Fruit fly (Drosophila melanogaster): Measurements from ENCODE around the gene CG15005.
A peak's percentile ranks its signal among the peaks of the same experiment; 100 is the strongest.

Gene CG15005

DNA sequence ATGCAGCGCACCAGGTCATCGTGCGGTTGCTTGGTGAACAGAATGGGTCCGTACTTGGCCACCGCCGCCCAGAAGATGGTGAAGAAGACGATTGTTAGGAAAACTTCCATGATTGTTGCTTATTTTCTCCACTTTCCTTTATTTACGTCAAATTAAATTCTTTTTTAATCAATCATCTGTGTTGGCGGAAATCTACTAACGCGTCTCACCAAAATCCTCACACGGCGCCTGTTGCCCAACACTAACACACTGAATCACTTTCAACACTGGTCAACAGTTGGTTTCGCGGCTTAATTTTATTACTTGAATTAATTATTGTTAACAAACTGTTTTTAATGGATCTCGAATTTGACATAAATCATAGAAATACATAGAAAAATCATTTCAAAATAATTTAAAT lies 17.5 kb downstream of the CG15005 start, which contains the start of gene VhaM9.7-c (continued):
- TF ChIP-seq Xbp1 (GFP tag; optimal IDR thresholded peaks at IDR 0.05) (peak; percentile 53), esg (GFP tag; conservative IDR thresholded peaks at IDR 0.05) (no peak), CG9609 (GFP tag; optimal IDR thresholded peaks at IDR 0.05) (peak; percentile 53), sob (GFP tag; IDR thresholded peaks at IDR 0.05) (peak; percentile 68), shn (GFP tag; optimal IDR thresholded peaks at IDR 0.05) (peak; percentile 40), Camta (GFP tag; optimal IDR thresholded peaks at IDR 0.05) (peak; percentile 2), CG34422 (GFP tag; IDR thresholded peaks at IDR 0.05) (peak; percentile 53; the same call in 1 of the 3 replicates), Dip3 (GFP tag; optimal IDR thresholded peaks at IDR 0.05) (peak; percentile 8), CG4617 (GFP tag; optimal IDR thresholded peaks at IDR 0.05; ENCODE audit: borderline replicate concordance) (peak; percentile 81), Bteb2 (GFP tag; optimal IDR thresholded peaks at IDR 0.05) (peak; percentile 38), Sry-δ (GFP tag; optimal IDR thresholded peaks at IDR 0.05) (peak; percentile 17), vfl (GFP tag; optimal IDR thresholded peaks at IDR 0.05) (peak; percentile 44), CG33557 (GFP tag; optimal IDR thresholded peaks at IDR 0.05) (no peak), Hr3 (GFP tag; optimal IDR thresholded peaks at IDR 0.05) (peak; percentile 17), Hmr (GFP tag; optimal IDR thresholded peaks at IDR 0.05) (peak; percentile 23), phol (tag; optimal IDR thresholded peaks at IDR 0.05) (peak; percentile 39), sens (GFP tag) (peak; percentile 78), CG15601 (tag; optimal IDR thresholded peaks at IDR 0.05) (peak; percentile 9), CG30403 (GFP tag; optimal IDR thresholded peaks at IDR 0.05) (peak; percentile 47), CG9797 (GFP tag; optimal IDR thresholded peaks at IDR 0.05) (peak; percentile 52), HLH54F (GFP tag; optimal IDR thresholded peaks at IDR 0.05) (peak; percentile 52), Fer1 (GFP tag; optimal IDR thresholded peaks at IDR 0.05) (peak; percentile 11), YL-1 (GFP tag; optimal IDR thresholded peaks at IDR 0.05) (peak; percentile 53), scrt (GFP tag; optimal IDR thresholded peaks at IDR 0.05) (peak; percentile 54), prd (optimal IDR thresholded peaks at IDR 0.05) (no peak), prd (GFP tag; IDR thresholded peaks at IDR 0.05) (0 out of 3 replicates have a peak, but pooled peaks have one; percentile 29), dpn (GFP tag; optimal IDR thresholded peaks at IDR 0.05) (peak; percentile 48 to 50), bcd (GFP tag; optimal IDR thresholded peaks at IDR 0.05) (peak; percentile 17), MBD-R2 (GFP tag; IDR thresholded peaks at IDR 0.05) (peak; percentile 91), CG18476 (GFP tag; optimal IDR thresholded peaks at IDR 0.05) (no peak), CG13624 (GFP tag; optimal IDR thresholded peaks at IDR 0.05) (peak; percentile 47), trem (tag; optimal IDR thresholded peaks at IDR 0.05) (peak; percentile 65), Dad (GFP tag; optimal IDR thresholded peaks at IDR 0.05) (peak; percentile 32), lab (GFP tag; optimal IDR thresholded peaks at IDR 0.05) (peak; percentile 63), gfzf (GFP tag; optimal IDR thresholded peaks at IDR 0.05) (peak; percentile 81), CG13296 (GFP tag; optimal IDR thresholded peaks at IDR 0.05) (peak; percentile 2), Myb (GFP tag; optimal IDR thresholded peaks at IDR 0.05) (peak; percentile 67), Meics (GFP tag; optimal IDR thresholded peaks at IDR 0.05) (peak; percentile 15), bbx (GFP tag; IDR thresholded peaks at IDR 0.05; ENCODE audit: partially characterized antibody) (0 out of 2 replicates have a peak, but pooled peaks have one; percentile 17), fu2 (GFP tag; optimal IDR thresholded peaks at IDR 0.05) (peak; percentile 53), sd (tag; optimal IDR thresholded peaks at IDR 0.05) (peak; percentile 42), sug (tag; optimal IDR thresholded peaks at IDR 0.05) (peak; percentile 26), CG7786 (GFP tag; optimal IDR thresholded peaks at IDR 0.05) (peak; percentile 45), CG3847 (GFP tag; IDR thresholded peaks at IDR 0.05) (peak; percentile 50; the same call in 1 of the 2 replicates), Chrac-16 (GFP tag; optimal IDR thresholded peaks at IDR 0.05) (peak; percentile 29), Abd-B (GFP tag; optimal IDR thresholded peaks at IDR 0.05) (peak; percentile 28), Ets97D (GFP tag; optimal IDR thresholded peaks at IDR 0.05) (peak; percentile 65), CG1647 (GFP tag; optimal IDR thresholded peaks at IDR 0.05) (peak; percentile 6), CG17186 (GFP tag; optimal IDR thresholded peaks at IDR 0.05) (peak; percentile 19), CG8281 (tag; optimal IDR thresholded peaks at IDR 0.05) (no peak), ems (GFP tag; optimal IDR thresholded peaks at IDR 0.05) (peak; percentile 10)
